Worm (Caenorhabditis elegans) whole organism, mixed stage, embryonic: ENCODE results near the gene pdhk-2.

Experiments used
- bed-3 ChIP-seq: fragments of 200-800 bp; sonication (Bioruptor generic); optimal IDR thresholded peaks from 3 replicates; lab custom pipeline; 2018; ENCODE audit warnings: mild to moderate bottlenecking, missing genetic modification characterization, moderate library complexity, missing compliant biosample characterization
- ceh-39 ChIP-seq: fragments of 150-350 bp; optimal IDR thresholded peaks from 2 replicates; lab custom pipeline; 2014; ENCODE audit warnings: missing biosample characterization, missing genetic modification characterization
- ceh-43 ChIP-seq: fragments of 200-800 bp; sonication (Bioruptor generic); optimal IDR thresholded peaks from 2 replicates; lab custom pipeline; 2018; ENCODE audit warnings: mild to moderate bottlenecking, missing genetic modification characterization, moderate library complexity, missing compliant biosample characterization
- ceh-83 ChIP-seq: fragments of 200-800 bp; sonication (Bioruptor generic); optimal IDR thresholded peaks from 2 replicates; lab custom pipeline; 2018; ENCODE audit warnings: mild to moderate bottlenecking, missing genetic modification characterization, missing compliant biosample characterization
- ces-1 ChIP-seq: fragments of 150-350 bp; optimal IDR thresholded peaks from 2 replicates; lab custom pipeline; 2014; ENCODE audit warnings: missing biosample characterization, missing genetic modification reagents, missing genetic modification characterization
- cnd-1 ChIP-seq: fragments of 200-800 bp; sonication (Bioruptor generic); optimal IDR thresholded peaks from 2 replicates; lab custom pipeline; 2018; ENCODE audit warnings: mild to moderate bottlenecking, missing genetic modification characterization, missing compliant biosample characterization
- drap-1 ChIP-seq: fragments of 200-800 bp; sonication (Bioruptor generic); optimal IDR thresholded peaks from 3 replicates; lab custom pipeline; 2018; ENCODE audit warnings: mild to moderate bottlenecking, missing genetic modification characterization, missing compliant biosample characterization
- elt-1 ChIP-seq: sonication (generic microtip); optimal IDR thresholded peaks from 2 replicates; lab custom pipeline; 2017; ENCODE audit warnings: missing genetic modification characterization, mild to moderate bottlenecking, missing compliant biosample characterization, antibody characterized with exemption, moderate library complexity, borderline replicate concordance; ENCODE audit not compliant: insufficient read depth
- elt-3 ChIP-seq: fragments of 150-350 bp; optimal IDR thresholded peaks from 2 replicates; lab custom pipeline; 2014; ENCODE audit warnings: missing biosample characterization, missing genetic modification characterization
- flh-1 ChIP-seq: fragments of 200-800 bp; sonication (Bioruptor generic); optimal IDR thresholded peaks from 2 replicates; lab custom pipeline; 2018; ENCODE audit warnings: mild to moderate bottlenecking, missing genetic modification characterization, moderate library complexity, missing compliant biosample characterization
- ham-2 ChIP-seq: fragments of 200-800 bp; sonication (Bioruptor generic); optimal IDR thresholded peaks from 2 replicates; lab custom pipeline; 2018; ENCODE audit warnings: mild to moderate bottlenecking, missing genetic modification characterization, missing compliant biosample characterization
- hlh-1 ChIP-seq: fragments of 150-350 bp; optimal IDR thresholded peaks from 2 replicates; lab custom pipeline; 2014; ENCODE audit warnings: missing biosample characterization, missing genetic modification reagents, missing genetic modification characterization
- lin-13 ChIP-seq: fragments of 150-350 bp; optimal IDR thresholded peaks from 2 replicates; lab custom pipeline; 2014; ENCODE audit warnings: missing biosample characterization, missing genetic modification characterization
- lsy-2 ChIP-seq: fragments of 150-350 bp; optimal IDR thresholded peaks from 2 replicates; lab custom pipeline; 2014; ENCODE audit warnings: missing biosample characterization, missing genetic modification characterization
- mep-1 ChIP-seq: fragments of 150-350 bp; optimal IDR thresholded peaks from 2 replicates; lab custom pipeline; 2017; ENCODE audit warnings: missing biosample characterization, missing genetic modification reagents, missing genetic modification characterization, inconsistent platforms
- mls-2 ChIP-seq: sonication (generic microtip); optimal IDR thresholded peaks from 2 replicates; lab custom pipeline; 2016; ENCODE audit warnings: mild to moderate bottlenecking, missing genetic modification characterization, moderate library complexity, missing compliant biosample characterization
- nhr-237 ChIP-seq: fragments of 150-350 bp; optimal IDR thresholded peaks from 2 replicates; lab custom pipeline; 2014; ENCODE audit warnings: missing biosample characterization, missing genetic modification characterization
- nhr-28 ChIP-seq: fragments of 150-350 bp; optimal IDR thresholded peaks from 2 replicates; lab custom pipeline; 2014; ENCODE audit warnings: missing biosample characterization, missing genetic modification characterization
- pha-4 ChIP-seq: fragments of 150-350 bp; optimal IDR thresholded peaks from 2 replicates; lab custom pipeline; 2018; ENCODE audit warnings: missing biosample characterization, missing genetic modification reagents, missing genetic modification characterization
- snpc-4 ChIP-seq: fragments of 150-350 bp; optimal IDR thresholded peaks from 2 replicates; lab custom pipeline; 2014; ENCODE audit warnings: missing biosample characterization, missing genetic modification characterization
- sptf-1 ChIP-seq: sonication (generic microtip); optimal IDR thresholded peaks from 2 replicates; lab custom pipeline; 2017; ENCODE audit warnings: mild to moderate bottlenecking, missing genetic modification characterization, moderate library complexity, missing compliant biosample characterization
- tbx-8 ChIP-seq: fragments of 200-800 bp; sonication (Bioruptor generic); optimal IDR thresholded peaks from 2 replicates; lab custom pipeline; 2018; ENCODE audit warnings: mild to moderate bottlenecking, missing genetic modification characterization, moderate library complexity, missing compliant biosample characterization
- unc-120 ChIP-seq: sonication (generic microtip); optimal IDR thresholded peaks from 2 replicates; lab custom pipeline; 2017; ENCODE audit warnings: missing genetic modification characterization, missing compliant biosample characterization; ENCODE audit not compliant: poor library complexity, severe bottlenecking
- unc-62 ChIP-seq: fragments of 150-350 bp; optimal IDR thresholded peaks from 2 replicates; lab custom pipeline; 2014; ENCODE audit warnings: missing biosample characterization, missing genetic modification reagents, missing genetic modification characterization
- zip-8 ChIP-seq: fragments of 150-350 bp; optimal IDR thresholded peaks from 2 replicates; lab custom pipeline; 2014; ENCODE audit warnings: missing biosample characterization, missing genetic modification characterization
- ztf-11 ChIP-seq: fragments of 150-350 bp; optimal IDR thresholded peaks from 2 replicates; lab custom pipeline; 2014; ENCODE audit warnings: missing biosample characterization, missing genetic modification characterization

pdhk-2 gene

ce11 chrIII:8754682-8755081 lies 13.5 kb upstream of the pdhk-2 start, which contains the start of gene tomm-70:
TSS of gene tomm-70 (minus strand) at chrIII:8754750.
- TF ChIP-seq flh-1 (GFP tag; lab: Kevin White, UChicago) (no peak), zip-8 (no peak), cnd-1 (tag; lab: Kevin White, UChicago) (no peak)

DNA sequence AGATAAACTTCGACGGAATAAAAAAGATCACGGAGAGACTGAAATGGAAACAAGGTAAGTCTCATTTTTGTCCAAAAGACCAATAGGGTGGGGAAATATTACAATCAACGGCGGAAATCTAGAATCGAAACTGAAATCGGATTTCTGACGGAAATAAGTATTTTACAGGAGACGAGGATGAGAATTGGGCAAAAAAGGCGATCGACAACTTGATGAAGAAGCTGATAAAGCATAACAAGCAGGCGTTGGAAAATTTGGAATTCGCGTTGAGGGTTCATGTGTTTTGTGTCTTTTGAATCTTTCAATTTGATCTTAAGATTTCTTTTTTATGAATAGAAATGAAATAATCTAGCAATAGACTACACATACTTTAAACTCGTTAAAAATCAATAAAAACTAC lies 9.4 kb upstream of the pdhk-2 start, which contains the start of gene ugtp-1:
TSS of gene ugtp-1 (minus strand) at position 101 of the 400 bp plus-strand sequence.
- TF ChIP-seq bed-3 (GFP tag; lab: Kevin White, UChicago) (no peak), elt-1 (tag; lab: Kevin White, UChicago) (peak; percentile 1)

DNA sequence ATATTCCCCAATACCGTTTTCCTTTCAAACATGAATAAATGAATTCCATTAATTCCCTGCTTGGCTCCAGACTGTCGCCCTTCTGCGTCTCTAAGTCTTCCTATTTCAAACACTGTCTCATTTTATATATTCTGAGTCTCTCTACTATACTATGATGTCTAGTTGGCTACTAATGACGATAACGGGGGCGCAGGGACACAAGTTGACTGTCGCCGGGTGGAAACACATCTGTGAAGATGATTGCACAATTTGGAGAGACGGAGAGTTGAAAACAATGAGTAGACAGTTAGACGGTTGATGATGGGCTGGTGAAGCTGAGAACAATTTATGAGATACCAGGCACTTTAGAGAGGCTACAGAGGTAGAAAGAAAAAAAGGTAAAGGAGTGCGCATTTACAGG lies 8.3 kb upstream of the pdhk-2 start, which contains the start of gene sma-2:
TSS of gene sma-2 (plus strand) at position 194 of the 400 bp plus-strand sequence.
- TF ChIP-seq ceh-83 (GFP tag; lab: Kevin White, UChicago) = no peak
- peak; percentile 7 for TF ChIP-seq nhr-237 (tag; lab: Kevin White, UChicago)
- TF ChIP-seq unc-120 (tag; lab: Kevin White, UChicago) = no peak
- no peak for TF ChIP-seq tbx-8 (GFP tag; lab: Kevin White, UChicago)
- TF ChIP-seq ces-1 (GFP tag; lab: Kevin White, UChicago) = no peak
- no peak for TF ChIP-seq mep-1 (tag; lab: Kevin White, UChicago)
- no peak for TF ChIP-seq elt-1 (tag; lab: Kevin White, UChicago)
- TF ChIP-seq drap-1 (GFP tag; lab: Kevin White, UChicago) = no peak
- no peak for TF ChIP-seq flh-1 (GFP tag; lab: Kevin White, UChicago)
- TF ChIP-seq ceh-43 (GFP tag; lab: Kevin White, UChicago) = no peak
- no peak for TF ChIP-seq mls-2
- peak; percentile 50 for TF ChIP-seq pha-4 (tag; lab: Kevin White, UChicago)
- no peak for TF ChIP-seq sptf-1
- TF ChIP-seq lin-13 (tag; lab: Kevin White, UChicago) = no peak
- TF ChIP-seq, all 35 proteins: peak for 2

- no peak for TF ChIP-seq unc-120 (tag; lab: Kevin White, UChicago)
- TF ChIP-seq snpc-4 (tag; lab: Kevin White, UChicago) = no peak
- no peak for TF ChIP-seq tbx-8 (GFP tag; lab: Kevin White, UChicago)
- no peak for TF ChIP-seq ham-2 (GFP tag; lab: Kevin White, UChicago)
- TF ChIP-seq unc-62 (GFP tag; lab: Kevin White, UChicago) = no peak
- TF ChIP-seq zip-8 = no peak
- TF ChIP-seq mep-1 (tag; lab: Kevin White, UChicago) = no peak
- no peak for TF ChIP-seq drap-1 (GFP tag; lab: Kevin White, UChicago)
- no peak for TF ChIP-seq elt-3 (tag; lab: Kevin White, UChicago)
- no peak for TF ChIP-seq ztf-11 (tag; lab: Kevin White, UChicago)
- no peak for TF ChIP-seq bed-3 (GFP tag; lab: Kevin White, UChicago)
- TF ChIP-seq hlh-1 (tag; lab: Kevin White, UChicago) = no peak
- no peak for TF ChIP-seq ceh-39 (tag; lab: Kevin White, UChicago)
- TF ChIP-seq mls-2 = no peak
- no peak for TF ChIP-seq flh-1 (GFP tag; lab: Kevin White, UChicago)
- TF ChIP-seq lsy-2 (tag; lab: Kevin White, UChicago) = no peak
- TF ChIP-seq sptf-1 = no peak
These were observed 7.4 kb upstream of the pdhk-2 start for ce11 chrIII:8748620-8749019.

DNA sequence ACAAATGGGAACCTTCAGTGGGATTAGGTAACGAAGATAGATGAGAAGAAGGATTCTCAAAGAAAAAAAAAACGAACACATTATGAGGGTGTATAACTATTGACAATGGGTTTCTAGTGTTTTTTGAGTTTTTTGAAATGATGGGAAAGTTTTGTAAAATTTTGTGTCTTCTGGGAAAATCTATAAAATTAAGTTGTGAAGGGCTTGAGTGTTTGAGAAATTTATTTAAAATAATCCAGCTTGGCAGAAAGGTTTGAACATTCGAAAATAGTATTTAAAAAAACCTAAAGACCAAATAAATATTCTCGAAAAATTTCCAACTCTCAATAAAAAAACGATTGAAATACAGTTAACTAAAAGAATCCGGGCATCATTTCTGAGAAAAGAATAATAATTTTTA lies 4.0 kb upstream of the pdhk-2 start:
- TF ChIP-seq flh-1 (GFP tag; lab: Kevin White, UChicago) (no peak), elt-1 (tag; lab: Kevin White, UChicago) (no peak), hlh-1 (tag; lab: Kevin White, UChicago) (no peak), lin-13 (tag; lab: Kevin White, UChicago) (no peak), lsy-2 (tag; lab: Kevin White, UChicago) (no peak)

ce11 chrIII:8744765-8745164 lies 3.6 kb upstream of the pdhk-2 start:
- TF ChIP-seq ceh-83 (GFP tag; lab: Kevin White, UChicago) = no peak
- no peak for TF ChIP-seq nhr-28 (tag; lab: Kevin White, UChicago)
- no peak for TF ChIP-seq mls-2
